Fruit fly (Drosophila melanogaster) whole organism, embryonic: ENCODE data around the gene CG5805.

Experiments used
- Atf6 ChIP-seq: fragments of 200-800 bp; sonication (Bioruptor generic); IDR thresholded peaks from 2 replicates; pipeline ENCODE4 v1.3.6; 2022; ENCODE audit warnings: missing biosample characterization, missing genetic modification characterization
- Awh ChIP-seq: fragments of 200-800 bp; sonication (Bioruptor generic); IDR thresholded peaks from 2 replicates; pipeline ENCODE4, ENCODE4 v1.3.6; 2022; ENCODE audit warnings: missing biosample characterization, missing genetic modification characterization
- Bgb ChIP-seq: fragments of 200-800 bp; sonication (Bioruptor generic); IDR thresholded peaks from 2 replicates; pipeline ENCODE4 v1.3.6; 2022; ENCODE audit warnings: missing biosample characterization, missing genetic modification characterization; ENCODE audit not compliant: partially characterized antibody
- CG12769 ChIP-seq: fragments of 200-800 bp; sonication (Bioruptor generic); optimal IDR thresholded peaks from 2 replicates; lab custom pipeline; 2019; ENCODE audit warnings: missing biosample characterization, mild to moderate bottlenecking, missing genetic modification characterization, moderate library complexity
- CG14965 ChIP-seq: fragments of 200-800 bp; sonication (Bioruptor generic); optimal IDR thresholded peaks from 2 replicates; lab custom pipeline; 2016; ENCODE audit warnings: missing biosample characterization, missing genetic modification characterization, borderline replicate concordance
- CG15011 ChIP-seq: fragments of 200-800 bp; sonication (Bioruptor generic); optimal IDR thresholded peaks from 3 replicates; lab custom pipeline; 2018; ENCODE audit warnings: missing biosample characterization, mild to moderate bottlenecking, missing genetic modification characterization
- CG15514 ChIP-seq: fragments of 200-800 bp; sonication (Bioruptor generic); optimal IDR thresholded peaks from 3 replicates; lab custom pipeline; 2017; ENCODE audit warnings: missing biosample characterization, missing genetic modification characterization, mild to moderate bottlenecking, moderate library complexity, missing genetic modification reagents
- CG17612 ChIP-seq: fragments of 200-800 bp; sonication (Bioruptor generic); IDR thresholded peaks from 2 replicates; pipeline ENCODE4 v1.3.6; 2022; ENCODE audit warnings: missing biosample characterization, missing genetic modification characterization
- CG2889 ChIP-seq: fragments of 200-800 bp; sonication (Bioruptor generic); IDR thresholded peaks from 3 replicates; pipeline ENCODE4 v1.3.6; 2022; ENCODE audit warnings: missing biosample characterization, missing genetic modification characterization
- CG3407 ChIP-seq: fragments of 200-800 bp; sonication (Bioruptor generic); optimal IDR thresholded peaks from 2 replicates; lab custom pipeline; 2018; ENCODE audit warnings: missing biosample characterization, mild to moderate bottlenecking, missing genetic modification characterization
- CG34376 ChIP-seq: fragments of 200-800 bp; sonication (Bioruptor generic); optimal IDR thresholded peaks from 2 replicates; lab custom pipeline; 2018; ENCODE audit warnings: missing biosample characterization, mild to moderate bottlenecking, missing genetic modification characterization
- CG3995 ChIP-seq: fragments of 200-800 bp; sonication (Bioruptor generic); optimal IDR thresholded peaks from 3 replicates; lab custom pipeline; 2016; ENCODE audit warnings: missing biosample characterization, missing genetic modification characterization
- CG4424 ChIP-seq: fragments of 200-800 bp; sonication (Bioruptor generic); optimal IDR thresholded peaks from 3 replicates; lab custom pipeline; 2016; ENCODE audit warnings: missing biosample characterization, missing genetic modification characterization
- CG4854 ChIP-seq: fragments of 200-800 bp; sonication (Bioruptor generic); optimal IDR thresholded peaks from 2 replicates; lab custom pipeline; 2016; ENCODE audit warnings: missing biosample characterization, missing genetic modification characterization, inconsistent platforms
- CG6654 ChIP-seq: fragments of 200-800 bp; sonication (Bioruptor generic); optimal IDR thresholded peaks from 2 replicates; lab custom pipeline; 2017; ENCODE audit warnings: missing biosample characterization, mild to moderate bottlenecking, missing genetic modification characterization
- CG6765 ChIP-seq: fragments of 200-800 bp; sonication (Bioruptor generic); optimal IDR thresholded peaks from 3 replicates; lab custom pipeline; 2017; ENCODE audit warnings: missing biosample characterization, mild to moderate bottlenecking, missing genetic modification characterization
- CG8089 ChIP-seq: fragments of 200-800 bp; sonication (Bioruptor generic); optimal IDR thresholded peaks from 3 replicates; lab custom pipeline; 2016; ENCODE audit warnings: missing biosample characterization, missing genetic modification characterization
- CG9437 ChIP-seq: fragments of 200-800 bp; sonication (Bioruptor generic); optimal IDR thresholded peaks from 2 replicates; lab custom pipeline; 2018; ENCODE audit warnings: missing biosample characterization, mild to moderate bottlenecking, missing genetic modification characterization
- D19B ChIP-seq: fragments of 200-800 bp; sonication (Bioruptor generic); optimal IDR thresholded peaks from 2 replicates; lab custom pipeline; 2017; ENCODE audit warnings: missing biosample characterization, mild to moderate bottlenecking, missing genetic modification characterization
- E2f1 ChIP-seq: fragments of 200-800 bp; sonication (Bioruptor generic); IDR thresholded peaks from 2 replicates; pipeline ENCODE4 v1.3.6; 2022; ENCODE audit warnings: missing biosample characterization, missing genetic modification characterization
- Gug ChIP-seq: fragments of 200-800 bp; sonication (Bioruptor generic); IDR thresholded peaks from 4 replicates; pipeline ENCODE4 v1.3.6; 2022; ENCODE audit warnings: missing biosample characterization, missing genetic modification characterization
- H2.0 ChIP-seq: fragments of 200-800 bp; sonication (Bioruptor generic); IDR thresholded peaks from 2 replicates; pipeline ENCODE4 v1.3.6; 2022; ENCODE audit warnings: missing biosample characterization, missing genetic modification characterization
- HLH3B ChIP-seq: fragments of 200-800 bp; sonication (Bioruptor generic); IDR thresholded peaks from 2 replicates; pipeline ENCODE4 v1.3.6; 2022; ENCODE audit warnings: missing biosample characterization, missing genetic modification characterization
- Hey ChIP-seq: fragments of 200-800 bp; sonication (Bioruptor generic); optimal IDR thresholded peaks from 3 replicates; lab custom pipeline; 2018; ENCODE audit warnings: missing biosample characterization, mild to moderate bottlenecking, missing genetic modification characterization
- HmgD ChIP-seq: fragments of 200-800 bp; sonication (Bioruptor generic); optimal IDR thresholded peaks from 3 replicates; lab custom pipeline; 2016; ENCODE audit warnings: missing biosample characterization, missing genetic modification characterization
- Ptx1 ChIP-seq: fragments of 200-800 bp; sonication (Bioruptor generic); IDR thresholded peaks from 2 replicates; pipeline ENCODE4 v1.3.6; 2022; ENCODE audit warnings: missing biosample characterization, missing genetic modification characterization
- Ravus ChIP-seq: fragments of 200-800 bp; sonication (Bioruptor generic); IDR thresholded peaks from 2 replicates; pipeline ENCODE4 v1.3.6; 2022; ENCODE audit warnings: missing biosample characterization, missing genetic modification characterization
- Rfx ChIP-seq: fragments of 200-800 bp; sonication (Bioruptor generic); IDR thresholded peaks from 2 replicates; pipeline ENCODE4 v1.3.6; 2022; ENCODE audit warnings: missing biosample characterization, missing genetic modification characterization
- Sox100B ChIP-seq: fragments of 200-800 bp; sonication (Bioruptor generic); optimal IDR thresholded peaks from 3 replicates; lab custom pipeline; 2018; ENCODE audit warnings: missing biosample characterization, mild to moderate bottlenecking, missing genetic modification characterization
- TFAM ChIP-seq: fragments of 200-800 bp; sonication (Bioruptor generic); optimal IDR thresholded peaks from 2 replicates; lab custom pipeline; 2017; ENCODE audit warnings: missing biosample characterization, missing genetic modification characterization, inconsistent platforms
- Xrp1 ChIP-seq: fragments of 200-800 bp; sonication (Bioruptor generic); IDR thresholded peaks from 2 replicates; pipeline ENCODE4 v1.3.6; 2022; ENCODE audit warnings: missing biosample characterization, missing genetic modification characterization
- al ChIP-seq: fragments of 200-800 bp; sonication (Bioruptor generic); IDR thresholded peaks from 2 replicates; pipeline ENCODE4 v1.3.6; 2022; ENCODE audit warnings: missing biosample characterization, missing genetic modification characterization
- ap ChIP-seq: fragments of 200-800 bp; sonication (Bioruptor generic); IDR thresholded peaks from 2 replicates; pipeline ENCODE4 v1.3.6; 2022; ENCODE audit warnings: missing biosample characterization, missing genetic modification characterization
- bab2 ChIP-seq: fragments of 200-800 bp; sonication (Bioruptor generic); optimal IDR thresholded peaks from 2 replicates; lab custom pipeline; 2016; ENCODE audit warnings: missing biosample characterization, missing genetic modification characterization
- danr ChIP-seq: fragments of 200-800 bp; sonication (Bioruptor generic); IDR thresholded peaks from 2 replicates; pipeline ENCODE4 v1.3.6; 2022; ENCODE audit warnings: missing biosample characterization, missing genetic modification characterization
- dm ChIP-seq: fragments of 200-800 bp; sonication (Bioruptor generic); optimal IDR thresholded peaks from 3 replicates; lab custom pipeline; 2016; ENCODE audit warnings: missing biosample characterization, missing genetic modification characterization
- dmrt99B ChIP-seq: fragments of 200-800 bp; sonication (Bioruptor generic); optimal IDR thresholded peaks from 2 replicates; lab custom pipeline; 2018; ENCODE audit warnings: missing biosample characterization, mild to moderate bottlenecking, missing genetic modification characterization, moderate library complexity
- en ChIP-seq: fragments of 200-800 bp; sonication (Bioruptor generic); optimal IDR thresholded peaks from 2 replicates; lab custom pipeline; 2016; ENCODE audit warnings: missing biosample characterization, missing genetic modification characterization
- h ChIP-seq: fragments of >200 bp; optimal IDR thresholded peaks from 2 replicates; lab custom pipeline; 2017
- ham ChIP-seq: fragments of 200-800 bp; sonication (Bioruptor generic); IDR thresholded peaks from 2 replicates; pipeline ENCODE4 v1.3.6; 2022; ENCODE audit warnings: missing biosample characterization, missing genetic modification characterization
- kah ChIP-seq: fragments of 200-800 bp; sonication (Bioruptor generic); optimal IDR thresholded peaks from 2 replicates; lab custom pipeline; 2018; ENCODE audit warnings: missing biosample characterization, mild to moderate bottlenecking, missing genetic modification characterization
- lilli ChIP-seq: fragments of 200-800 bp; sonication (Bioruptor generic); optimal IDR thresholded peaks from 3 replicates; lab custom pipeline; 2016; ENCODE audit warnings: missing biosample characterization, missing genetic modification characterization
- lov ChIP-seq, 2 experiments: fragments of 200-800 bp in 1 of 2; fragments of >200 bp in 1 of 2; sonication (Bioruptor generic) in 1 of 2; IDR thresholded peaks in 1 of 2; optimal IDR thresholded peaks in 1 of 2; 2 replicates in 1 of 2; 3 replicates in 1 of 2; pipeline versions ENCODE4 v1.3.6 to Lab custom; 2017 to 2022; ENCODE audit warnings: missing biosample characterization in 1 of 2, missing genetic modification characterization in 1 of 2
- nau ChIP-seq: fragments of 200-800 bp; sonication (Bioruptor generic); optimal IDR thresholded peaks from 3 replicates; lab custom pipeline; 2017; ENCODE audit warnings: missing biosample characterization, mild to moderate bottlenecking, missing genetic modification characterization, missing genetic modification reagents
- nmo ChIP-seq: fragments of 200-800 bp; sonication (Bioruptor generic); optimal IDR thresholded peaks from 2 replicates; lab custom pipeline; 2018; ENCODE audit warnings: missing biosample characterization, mild to moderate bottlenecking, missing genetic modification characterization, moderate library complexity
- sisA ChIP-seq: fragments of 200-800 bp; sonication (Bioruptor generic); IDR thresholded peaks from 2 replicates; pipeline ENCODE4 v1.3.6; 2022; ENCODE audit warnings: missing biosample characterization, missing genetic modification characterization
- slou ChIP-seq: fragments of 200-800 bp; sonication (Bioruptor generic); optimal IDR thresholded peaks from 3 replicates; lab custom pipeline; 2016; ENCODE audit warnings: missing biosample characterization, missing genetic modification characterization
- toy ChIP-seq: fragments of 200-800 bp; sonication (Bioruptor generic); IDR thresholded peaks from 2 replicates; pipeline ENCODE4 v1.3.6; 2022; ENCODE audit warnings: missing biosample characterization, missing genetic modification characterization
- trem ChIP-seq: fragments of 200-800 bp; optimal IDR thresholded peaks from 3 replicates; lab custom pipeline; 2019; ENCODE audit warnings: missing biosample characterization, mild to moderate bottlenecking, missing genetic modification characterization, moderate library complexity
- usp ChIP-seq: fragments of >200 bp; optimal IDR thresholded peaks from 2 replicates; lab custom pipeline; 2017; ENCODE audit warnings: missing biosample characterization, missing genetic modification characterization
- zen2 ChIP-seq: fragments of 200-800 bp; sonication (Bioruptor generic); IDR thresholded peaks from 3 replicates; pipeline ENCODE4 v1.3.6; 2022; ENCODE audit warnings: missing biosample characterization, missing genetic modification characterization; ENCODE audit not compliant: partially characterized antibody

CG5805 gene

dm6 chr3R:24809576-24810279, 22.5 kb upstream of the CG5805 start (continued):
- no peak for TF ChIP-seq danr (GFP tag; lab: Robert Waterston, UW)
- TF ChIP-seq dm (GFP tag; lab: Kevin White, UChicago) = no peak
- no peak for TF ChIP-seq Awh (GFP tag; lab: Robert Waterston, UW)
- TF ChIP-seq lov (optimal IDR thresholded peaks at IDR 0.05; lab: Kevin White, UChicago) = no peak
- no peak for TF ChIP-seq lov (GFP tag; IDR thresholded peaks at IDR 0.05; lab: Robert Waterston, UW)
- no peak for TF ChIP-seq nau (GFP tag; lab: Kevin White, UChicago)
- no peak for TF ChIP-seq usp (GFP tag; lab: Kevin White, UChicago)
- TF ChIP-seq Hey = no peak
- peak; percentile 30 for TF ChIP-seq trem
- TF ChIP-seq lilli = no peak
- no peak for TF ChIP-seq slou (GFP tag; lab: Kevin White, UChicago)
- no peak for TF ChIP-seq sisA (GFP tag; lab: Robert Waterston, UW)
- peak; percentile 74 for TF ChIP-seq CG15514
- TF ChIP-seq kah = no peak
- peak; percentile 69 for TF ChIP-seq CG6765
- TF ChIP-seq ham (GFP tag; lab: Robert Waterston, UW) = no peak
- TF ChIP-seq CG9437 (GFP tag; lab: Kevin White, UChicago) = no peak
- TF ChIP-seq H2.0 (GFP tag; lab: Robert Waterston, UW) = no peak
- TF ChIP-seq Gug = no peak
- TF ChIP-seq al = no peak
- no peak for TF ChIP-seq CG17612 (GFP tag; lab: Robert Waterston, UW)
- TF ChIP-seq Atf6 (GFP tag; lab: Robert Waterston, UW) = peak; percentile 45; the same call in 1 of the 2 replicates
- TF ChIP-seq TFAM (GFP tag; lab: Kevin White, UChicago) = no peak
- no peak for TF ChIP-seq en
- TF ChIP-seq HmgD (GFP tag; lab: Kevin White, UChicago) = no peak
- no peak for TF ChIP-seq ap
- no peak for TF ChIP-seq CG14965 (GFP tag; lab: Kevin White, UChicago)
- peak; percentile 60 for TF ChIP-seq CG3407
- TF ChIP-seq dmrt99B (tag; lab: Kevin White, UChicago) = no peak
- no peak for TF ChIP-seq Ravus (GFP tag; lab: Robert Waterston, UW)
- TF ChIP-seq CG4854 = peak; percentile 63
- no peak for TF ChIP-seq h
- TF ChIP-seq D19B (GFP tag; lab: Kevin White, UChicago) = no peak
- TF ChIP-seq Sox100B (GFP tag; lab: Kevin White, UChicago) = no peak
- TF ChIP-seq Rfx = no peak
- no peak for TF ChIP-seq CG8089 (GFP tag; lab: Kevin White, UChicago)
- no peak for TF ChIP-seq CG6654 (GFP tag; lab: Kevin White, UChicago)
- TF ChIP-seq Xrp1 (GFP tag; lab: Robert Waterston, UW) = no peak; the same call in 1 of the 2 replicates
- TF ChIP-seq Bgb (GFP tag; lab: Robert Waterston, UW) = no peak
- TF ChIP-seq bab2 = no peak
- peak; percentile 83 for TF ChIP-seq CG34376
- no peak for TF ChIP-seq CG12769 (tag; lab: Kevin White, UChicago)
- TF ChIP-seq CG15011 (GFP tag; lab: Kevin White, UChicago) = peak; percentile 59
- no peak for TF ChIP-seq E2f1
- no peak for TF ChIP-seq CG4424
- TF ChIP-seq CG2889 (GFP tag; lab: Robert Waterston, UW) = no peak
- TF ChIP-seq HLH3B (GFP tag; lab: Robert Waterston, UW) = no peak
- TF ChIP-seq toy (GFP tag; lab: Robert Waterston, UW) = no peak
- TF ChIP-seq nmo (GFP tag; lab: Kevin White, UChicago) = no peak
- TF ChIP-seq Ptx1 (GFP tag; lab: Robert Waterston, UW) = no peak
- no peak for TF ChIP-seq zen2 (GFP tag; lab: Robert Waterston, UW)
- TF ChIP-seq CG3995 (GFP tag; lab: Kevin White, UChicago) = no peak
